Worm (Caenorhabditis elegans): ENCODE measurements around the gene rad-50.

rad-50 gene

ce11 chrV:12244980-12245742 is at the start of gene rad-50, which contains the start of the genes T04H1.13 and slfl-5:
Gene rad-50 (plus strand): TSS chrV:12245646.
Gene T04H1.13 (minus strand): TSS chrV:12245030.
Gene slfl-5 (minus strand): TSS chrV:12245044.
- TF ChIP-seq ztf-29 (GFP tag; IDR thresholded peaks at IDR 0.05) (no peak), flt-1 (GFP tag; IDR thresholded peaks at IDR 0.05) (no peak), ref-1 (GFP tag; conservative IDR thresholded peaks at IDR 0.05) (no peak), med-1 (GFP tag; optimal IDR thresholded peaks at IDR 0.05; ENCODE audit: insufficient read depth) (no peak), T22C8.4 (GFP tag; IDR thresholded peaks at IDR 0.05) (no peak)

ce11 chrV:12195845-12196244 is 49.6 kb upstream of the rad-50 start, which contains the start of gene ZK836.3:
Gene ZK836.3 (minus strand): TSS chrV:12195945.
- TF ChIP-seq tab-1 (GFP tag; IDR thresholded peaks at IDR 0.05) = no peak
- no peak for TF ChIP-seq flt-1 (GFP tag; IDR thresholded peaks at IDR 0.05)
- no peak for TF ChIP-seq ztf-23 (GFP tag; IDR thresholded peaks at IDR 0.05)
- no peak for TF ChIP-seq ref-1 (GFP tag; conservative IDR thresholded peaks at IDR 0.05)
- TF ChIP-seq med-1 (GFP tag; optimal IDR thresholded peaks at IDR 0.05; ENCODE audit: insufficient read depth) = no peak
- TF ChIP-seq cog-1 (tag; optimal IDR thresholded peaks at IDR 0.05) = no peak
- TF ChIP-seq klf-2 (GFP tag; conservative IDR thresholded peaks at IDR 0.05) = no peak
- TF ChIP-seq T22C8.4 (GFP tag; IDR thresholded peaks at IDR 0.05) = no peak
- TF ChIP-seq ztf-29 (GFP tag; IDR thresholded peaks at IDR 0.05) = no peak

- no peak for TF ChIP-seq ref-1 (GFP tag; conservative IDR thresholded peaks at IDR 0.05)
- TF ChIP-seq tab-1 (GFP tag; IDR thresholded peaks at IDR 0.05) = no peak
- TF ChIP-seq ztf-29 (GFP tag; IDR thresholded peaks at IDR 0.05) = no peak
- TF ChIP-seq klf-2 (GFP tag; conservative IDR thresholded peaks at IDR 0.05) = no peak
- TF ChIP-seq ztf-23 (GFP tag; IDR thresholded peaks at IDR 0.05) = no peak
- TF ChIP-seq T22C8.4 (GFP tag; IDR thresholded peaks at IDR 0.05) = no peak
- no peak for TF ChIP-seq flt-1 (GFP tag; IDR thresholded peaks at IDR 0.05)
- TF ChIP-seq cog-1 (tag; optimal IDR thresholded peaks at IDR 0.05) = no peak
- TF ChIP-seq med-1 (GFP tag; optimal IDR thresholded peaks at IDR 0.05; ENCODE audit: insufficient read depth) = no peak
Measured at ce11 chrV:12196659-12197058, 48.8 kb upstream of the rad-50 start.

ce11 chrV:12197748-12198147 is 47.7 kb upstream of the rad-50 start:
- TF ChIP-seq ztf-29 (GFP tag; IDR thresholded peaks at IDR 0.05) (no peak), T22C8.4 (GFP tag; IDR thresholded peaks at IDR 0.05) (no peak), tab-1 (GFP tag; IDR thresholded peaks at IDR 0.05) (no peak), ztf-23 (GFP tag; IDR thresholded peaks at IDR 0.05) (no peak), flt-1 (GFP tag; IDR thresholded peaks at IDR 0.05) (no peak)

ce11 chrV:12198545-12198944 is 46.9 kb upstream of the rad-50 start, which contains the start of gene lon-3:
Gene lon-3 (minus strand): TSS chrV:12198645.
- TF ChIP-seq med-1 (GFP tag; optimal IDR thresholded peaks at IDR 0.05; ENCODE audit: insufficient read depth) (no peak), flt-1 (GFP tag; IDR thresholded peaks at IDR 0.05) (no peak), klf-2 (GFP tag; conservative IDR thresholded peaks at IDR 0.05) (no peak), ztf-23 (GFP tag; IDR thresholded peaks at IDR 0.05) (no peak), ref-1 (GFP tag; conservative IDR thresholded peaks at IDR 0.05) (no peak), ztf-29 (GFP tag; IDR thresholded peaks at IDR 0.05) (no peak), cog-1 (tag; optimal IDR thresholded peaks at IDR 0.05) (no peak), tab-1 (GFP tag; IDR thresholded peaks at IDR 0.05) (no peak), T22C8.4 (GFP tag; IDR thresholded peaks at IDR 0.05) (no peak)

ce11 chrV:12199474-12199873 is 46.0 kb upstream of the rad-50 start:
- no peak for TF ChIP-seq flt-1 (GFP tag; IDR thresholded peaks at IDR 0.05)
- TF ChIP-seq cog-1 (tag; optimal IDR thresholded peaks at IDR 0.05) = no peak
- no peak for TF ChIP-seq ztf-23 (GFP tag; IDR thresholded peaks at IDR 0.05)
- TF ChIP-seq ref-1 (GFP tag; conservative IDR thresholded peaks at IDR 0.05) = no peak
- no peak for TF ChIP-seq T22C8.4 (GFP tag; IDR thresholded peaks at IDR 0.05)
- no peak for TF ChIP-seq ztf-29 (GFP tag; IDR thresholded peaks at IDR 0.05)

ce11 chrV:12208678-12209077 is 36.8 kb upstream of the rad-50 start:
- no peak for TF ChIP-seq T22C8.4 (GFP tag; IDR thresholded peaks at IDR 0.05)
- TF ChIP-seq med-1 (GFP tag; optimal IDR thresholded peaks at IDR 0.05; ENCODE audit: insufficient read depth) = no peak
- TF ChIP-seq ref-1 (GFP tag; conservative IDR thresholded peaks at IDR 0.05) = no peak
- TF ChIP-seq cog-1 (tag; optimal IDR thresholded peaks at IDR 0.05) = no peak
- no peak for TF ChIP-seq flt-1 (GFP tag; IDR thresholded peaks at IDR 0.05)
- no peak for TF ChIP-seq ztf-29 (GFP tag; IDR thresholded peaks at IDR 0.05)
- no peak for TF ChIP-seq tab-1 (GFP tag; IDR thresholded peaks at IDR 0.05)
- TF ChIP-seq klf-2 (GFP tag; conservative IDR thresholded peaks at IDR 0.05) = no peak
- TF ChIP-seq ztf-23 (GFP tag; IDR thresholded peaks at IDR 0.05) = no peak

- no peak for TF ChIP-seq klf-2 (GFP tag; conservative IDR thresholded peaks at IDR 0.05)
Measured at ce11 chrV:12209951-12210350, 35.5 kb upstream of the rad-50 start.

ce11 chrV:12211090-12211489 is 34.4 kb upstream of the rad-50 start:
- no peak for TF ChIP-seq med-1 (GFP tag; optimal IDR thresholded peaks at IDR 0.05; ENCODE audit: insufficient read depth)
- no peak for TF ChIP-seq klf-2 (GFP tag; conservative IDR thresholded peaks at IDR 0.05)
- TF ChIP-seq ztf-29 (GFP tag; IDR thresholded peaks at IDR 0.05) = no peak
- no peak for TF ChIP-seq tab-1 (GFP tag; IDR thresholded peaks at IDR 0.05)
- TF ChIP-seq ztf-23 (GFP tag; IDR thresholded peaks at IDR 0.05) = no peak
- no peak for TF ChIP-seq flt-1 (GFP tag; IDR thresholded peaks at IDR 0.05)
- TF ChIP-seq cog-1 (tag; optimal IDR thresholded peaks at IDR 0.05) = no peak
- TF ChIP-seq T22C8.4 (GFP tag; IDR thresholded peaks at IDR 0.05) = no peak
- no peak for TF ChIP-seq ref-1 (GFP tag; conservative IDR thresholded peaks at IDR 0.05)

- TF ChIP-seq tab-1 (GFP tag; IDR thresholded peaks at IDR 0.05) (no peak), ref-1 (GFP tag; conservative IDR thresholded peaks at IDR 0.05) (no peak), ztf-23 (GFP tag; IDR thresholded peaks at IDR 0.05) (no peak), ztf-29 (GFP tag; IDR thresholded peaks at IDR 0.05) (no peak), flt-1 (GFP tag; IDR thresholded peaks at IDR 0.05) (no peak), T22C8.4 (GFP tag; IDR thresholded peaks at IDR 0.05) (no peak), med-1 (GFP tag; optimal IDR thresholded peaks at IDR 0.05; ENCODE audit: insufficient read depth) (no peak), klf-2 (GFP tag; conservative IDR thresholded peaks at IDR 0.05) (no peak), cog-1 (tag; optimal IDR thresholded peaks at IDR 0.05) (no peak)
Measured at ce11 chrV:12213027-12213426, 32.4 kb upstream of the rad-50 start, which contains the start of gene vab-8. Gene vab-8 (plus strand): TSS chrV:12213327.
